Fruit fly (Drosophila melanogaster) whole organism, wandering third instar larva: Measurements from ENCODE around the gene CG33514.

Experiments used
- Myc ChIP-seq: fragments of >200 bp; optimal IDR thresholded peaks from 2 replicates; lab custom pipeline; 2017
- brk ChIP-seq: fragments of 200-800 bp; sonication (Bioruptor generic); optimal IDR thresholded peaks from 2 replicates; lab custom pipeline; 2016; ENCODE audit warnings: missing biosample characterization, mild to moderate bottlenecking, missing genetic modification characterization
- dsf ChIP-seq: sonication (Bioruptor generic); optimal IDR thresholded peaks from 2 replicates; lab custom pipeline; 2016; ENCODE audit warnings: missing biosample characterization, missing genetic modification characterization, borderline replicate concordance
- h ChIP-seq: fragments of 200-800 bp; sonication (Bioruptor generic); optimal IDR thresholded peaks from 3 replicates; lab custom pipeline; 2016; ENCODE audit warnings: missing biosample characterization, mild to moderate bottlenecking, missing genetic modification characterization
- pan ChIP-seq: fragments of >200 bp; optimal IDR thresholded peaks from 2 replicates; lab custom pipeline; 2017
- psq ChIP-seq: fragments of 200-800 bp; sonication (Bioruptor generic); optimal IDR thresholded peaks from 3 replicates; lab custom pipeline; 2017; ENCODE audit warnings: missing biosample characterization, mild to moderate bottlenecking, missing genetic modification characterization, moderate library complexity
- rgr ChIP-seq: fragments of 200-800 bp; sonication (Bioruptor generic); optimal IDR thresholded peaks from 3 replicates; lab custom pipeline; 2016; ENCODE audit warnings: missing biosample characterization, mild to moderate bottlenecking, missing genetic modification characterization
- tai ChIP-seq: sonication (Bioruptor generic); optimal IDR thresholded peaks from 2 replicates; lab custom pipeline; 2016; ENCODE audit warnings: missing biosample characterization, missing genetic modification characterization
- usp ChIP-seq: fragments of >200 bp; optimal IDR thresholded peaks from 2 replicates; lab custom pipeline; 2017; ENCODE audit warnings: missing biosample characterization, missing genetic modification characterization
- woc ChIP-seq: sonication (Bioruptor generic); optimal IDR thresholded peaks from 2 replicates; lab custom pipeline; 2016; ENCODE audit warnings: missing biosample characterization, mild to moderate bottlenecking, missing genetic modification characterization

dm6 chr3L:4409134-4409897, 44.1 kb downstream of the CG33514 start:
- TF ChIP-seq pan (lab: Kevin White, UChicago) (no peak), rgr (GFP tag; lab: Kevin White, UChicago) (no peak), dsf (GFP tag; lab: Kevin White, UChicago) (no peak), psq (no peak), Myc (lab: Kevin White, UChicago) (no peak), usp (GFP tag; lab: Kevin White, UChicago) (no peak), tai (GFP tag; lab: Kevin White, UChicago) (no peak), brk (GFP tag; lab: Kevin White, UChicago) (no peak), h (GFP tag; lab: Kevin White, UChicago) (no peak), woc (GFP tag; lab: Kevin White, UChicago) (no peak)
